Worm (Caenorhabditis elegans) whole organism, L4/young adult: ENCODE measurements around the gene cept-2.

Experiments used
- W03F9.2 ChIP-seq: fragments of 150-350 bp; optimal IDR thresholded peaks from 2 replicates; lab custom pipeline; 2014; ENCODE audit warnings: missing biosample characterization, missing genetic modification characterization
- dao-5 ChIP-seq: sonication (generic microtip); optimal IDR thresholded peaks from 2 replicates; lab custom pipeline; 2016; ENCODE audit warnings: missing genotype, missing genetic modification characterization, moderate library complexity, missing compliant biosample characterization

- no peak for TF ChIP-seq dao-5 (tag; lab: Kevin White, UChicago)
- no peak for TF ChIP-seq W03F9.2 (tag; lab: Kevin White, UChicago)
These were observed 36.5 kb upstream of the cept-2 start, which contains the start of gene ddn-3 for ce11 chrV:14311115-14311514.
